Worm (Caenorhabditis elegans) whole organism, early embryonic: ENCODE data around the gene sdz-16.

Experiments
- F13C5.2 ChIP-seq: sonication (generic microtip); optimal IDR thresholded peaks from 2 replicates; lab custom pipeline; 2017; ENCODE audit warnings: mild to moderate bottlenecking, missing genetic modification characterization, inconsistent platforms, missing compliant biosample characterization
- ama-1 ChIP-seq: fragments of 150-350 bp; optimal IDR thresholded peaks from 2 replicates; lab custom pipeline; 2014
- ceh-13 ChIP-seq: fragments of 200-800 bp; sonication (Bioruptor generic); optimal IDR thresholded peaks from 2 replicates; lab custom pipeline; 2018; ENCODE audit warnings: mild to moderate bottlenecking, missing genetic modification characterization, missing compliant biosample characterization
- ets-7 ChIP-seq: sonication (generic microtip); optimal IDR thresholded peaks from 2 replicates; lab custom pipeline; 2016; ENCODE audit warnings: missing genotype, missing genetic modification characterization, missing compliant biosample characterization
- flt-1 ChIP-seq: fragments of 200-800 bp; sonication (Bioruptor generic); IDR thresholded peaks from 2 replicates; pipeline ENCODE4 v1.3.6; 2022; ENCODE audit warnings: missing genetic modification characterization, missing compliant biosample characterization
- hmbx-1 ChIP-seq: sonication (generic microtip); optimal IDR thresholded peaks from 2 replicates; lab custom pipeline; 2016; ENCODE audit warnings: mild to moderate bottlenecking, missing genetic modification characterization, missing compliant biosample characterization
- hnd-1 ChIP-seq: sonication (generic microtip); optimal IDR thresholded peaks from 2 replicates; lab custom pipeline; 2016; ENCODE audit warnings: missing genetic modification characterization, missing compliant biosample characterization
- pes-1 ChIP-seq: fragments of 200-800 bp; sonication (Bioruptor generic); IDR thresholded peaks from 2 replicates; pipeline ENCODE4 v1.3.6; 2022; ENCODE audit warnings: missing genetic modification reagents, missing genetic modification characterization, missing compliant biosample characterization
- scrt-1 ChIP-seq: fragments of 200-800 bp; sonication (Bioruptor generic); IDR thresholded peaks from 2 replicates; pipeline ENCODE4 v1.3.6; 2022; ENCODE audit warnings: missing genetic modification characterization, missing compliant biosample characterization
- sea-1 ChIP-seq: fragments of 200-800 bp; sonication (Bioruptor generic); conservative IDR thresholded peaks from 2 replicates; pipeline ENCODE4 v1.3.6; 2022; ENCODE audit warnings: missing genetic modification characterization, missing compliant biosample characterization
- tbx-11 ChIP-seq: fragments of 200-800 bp; sonication (Bioruptor generic); IDR thresholded peaks from 2 replicates; pipeline ENCODE4 v1.3.6; 2022; ENCODE audit warnings: missing genetic modification characterization, missing compliant biosample characterization
- tbx-37 ChIP-seq: fragments of 200-800 bp; sonication (Bioruptor generic); conservative IDR thresholded peaks from 2 replicates; pipeline ENCODE4 v1.3.6; 2022; ENCODE audit warnings: missing genetic modification reagents, missing genetic modification characterization, missing compliant biosample characterization
- tra-4 ChIP-seq: sonication (generic microtip); optimal IDR thresholded peaks from 2 replicates; lab custom pipeline; 2017; ENCODE audit warnings: missing genetic modification characterization, missing compliant biosample characterization

- TF ChIP-seq hmbx-1 (tag; lab: Kevin White, UChicago): no peak
- no peak for TF ChIP-seq scrt-1 (GFP tag; lab: Robert Waterston, UW)
- TF ChIP-seq hnd-1 (tag; lab: Kevin White, UChicago): no peak
- no peak for TF ChIP-seq ama-1
- no peak for TF ChIP-seq F13C5.2
- TF ChIP-seq flt-1 (GFP tag; lab: Robert Waterston, UW): no peak
- no peak for TF ChIP-seq tbx-11 (GFP tag; lab: Robert Waterston, UW)
- no peak for TF ChIP-seq ceh-13
- TF ChIP-seq sea-1 (GFP tag; lab: Robert Waterston, UW): no peak
- no peak for TF ChIP-seq tra-4 (tag; lab: Kevin White, UChicago)
- TF ChIP-seq pes-1: no peak
- no peak for TF ChIP-seq ets-7 (tag; lab: Kevin White, UChicago)
- TF ChIP-seq tbx-37 (GFP tag; lab: Robert Waterston, UW): no peak
These were observed 29.1 kb downstream of the sdz-16 start for ce11 chrV:17298657-17299056.
